Worm (Caenorhabditis elegans) whole organism, young adult: ENCODE measurements around the gene C01G12.16.

ENCODE experiments used
- B0336.3 ChIP-seq: fragments of 200-800 bp; sonication (Bioruptor generic); IDR thresholded peaks from 2 replicates; pipeline ENCODE4 v1.3.6; 2022; ENCODE audit warnings: missing genetic modification characterization, missing compliant biosample characterization
- F23B12.7 ChIP-seq: sonication (generic microtip); optimal IDR thresholded peaks from 2 replicates; lab custom pipeline; 2017; ENCODE audit warnings: missing genetic modification characterization, mild to moderate bottlenecking, missing compliant biosample characterization, antibody characterized with exemption, moderate library complexity; ENCODE audit not compliant: insufficient read depth
- F52B5.7 ChIP-seq: sonication (generic microtip); optimal IDR thresholded peaks from 2 replicates; lab custom pipeline; 2016; ENCODE audit warnings: mild to moderate bottlenecking, missing genetic modification characterization, missing compliant biosample characterization
- F55B11.4 ChIP-seq: sonication (generic microtip); optimal IDR thresholded peaks from 2 replicates; lab custom pipeline; 2016; ENCODE audit warnings: missing compliant biosample characterization, missing genetic modification characterization, borderline replicate concordance; ENCODE audit not compliant: insufficient read depth
- F57A8.1 ChIP-seq: fragments of 200-800 bp; sonication (Bioruptor generic); optimal IDR thresholded peaks from 2 replicates; lab custom pipeline; 2018; ENCODE audit warnings: mild to moderate bottlenecking, missing genetic modification characterization, moderate library complexity, missing compliant biosample characterization
- T07F8.4 ChIP-seq: sonication (generic microtip); optimal IDR thresholded peaks from 2 replicates; lab custom pipeline; 2016; ENCODE audit warnings: mild to moderate bottlenecking, missing genetic modification characterization, moderate library complexity, missing compliant biosample characterization
- Y53F4B.3 ChIP-seq: fragments of 200-800 bp; sonication (Bioruptor generic); IDR thresholded peaks from 2 replicates; pipeline ENCODE4 v1.3.6; 2022; ENCODE audit warnings: missing genetic modification reagents, missing genetic modification characterization, missing compliant biosample characterization
- Y53G8AR.9 ChIP-seq: fragments of 200-800 bp; sonication (Bioruptor generic); conservative IDR thresholded peaks from 2 replicates; pipeline ENCODE4 v1.3.6; 2022; ENCODE audit warnings: missing genetic modification reagents, missing genetic modification characterization, missing compliant biosample characterization
- Y56A3A.18 ChIP-seq: fragments of 200-800 bp; sonication (Bioruptor generic); IDR thresholded peaks from 2 replicates; pipeline ENCODE4 v1.3.6; 2022; ENCODE audit warnings: missing genetic modification reagents, missing genetic modification characterization, missing compliant biosample characterization
- Y67H2A.10 ChIP-seq: fragments of 200-800 bp; sonication (Bioruptor generic); conservative IDR thresholded peaks from 2 replicates; pipeline ENCODE4 v1.3.6; 2022; ENCODE audit warnings: missing genetic modification reagents, missing genetic modification characterization, missing compliant biosample characterization
- ZK185.1 ChIP-seq: sonication (generic microtip); optimal IDR thresholded peaks from 2 replicates; lab custom pipeline; 2016; ENCODE audit warnings: mild to moderate bottlenecking, missing genetic modification characterization, missing compliant biosample characterization; ENCODE audit not compliant: poor library complexity, severe bottlenecking
- akir-1 ChIP-seq: fragments of 200-800 bp; sonication (Bioruptor generic); optimal IDR thresholded peaks from 2 replicates; lab custom pipeline; 2018; ENCODE audit warnings: mild to moderate bottlenecking, missing genetic modification characterization, moderate library complexity, missing compliant biosample characterization
- aptf-3 ChIP-seq: fragments of 200-800 bp; sonication (Bioruptor generic); IDR thresholded peaks from 2 replicates; pipeline ENCODE4 v1.3.6; 2022; ENCODE audit warnings: missing genetic modification characterization, missing compliant biosample characterization
- athp-1 ChIP-seq: sonication (generic microtip); optimal IDR thresholded peaks from 2 replicates; lab custom pipeline; 2017; ENCODE audit warnings: mild to moderate bottlenecking, missing genetic modification characterization, missing compliant biosample characterization
- attf-3 ChIP-seq: fragments of 200-800 bp; sonication (Bioruptor generic); conservative IDR thresholded peaks from 2 replicates; pipeline ENCODE4 v1.3.6; 2022; ENCODE audit warnings: missing genetic modification reagents, missing genetic modification characterization, missing compliant biosample characterization
- bed-1 ChIP-seq: fragments of 200-800 bp; sonication (Bioruptor generic); IDR thresholded peaks from 2 replicates; pipeline ENCODE4 v1.3.6; 2022; ENCODE audit warnings: missing genetic modification reagents, missing genetic modification characterization, missing compliant biosample characterization
- ccch-3 ChIP-seq: fragments of 200-800 bp; sonication (Bioruptor generic); optimal IDR thresholded peaks from 2 replicates; lab custom pipeline; 2018; ENCODE audit warnings: mild to moderate bottlenecking, missing genetic modification characterization, missing compliant biosample characterization
- cebp-1 ChIP-seq, 2 experiments: fragments of 200-800 bp in 1 of 2; sonication (Bioruptor generic) in 1 of 2; sonication (generic microtip) in 1 of 2; IDR thresholded peaks in 1 of 2; optimal IDR thresholded peaks in 1 of 2; 2 replicates each; pipeline versions ENCODE4 v1.3.6 to Lab custom; 2017 to 2022; ENCODE audit warnings: missing compliant biosample characterization in 2 of 2, missing genetic modification characterization in 2 of 2, mild to moderate bottlenecking in 1 of 2, missing genetic modification reagents in 1 of 2, moderate library complexity in 1 of 2
- ceh-27 ChIP-seq: fragments of 200-800 bp; sonication (Bioruptor generic); optimal IDR thresholded peaks from 2 replicates; lab custom pipeline; 2018; ENCODE audit warnings: mild to moderate bottlenecking, missing genetic modification characterization, moderate library complexity, missing compliant biosample characterization
- ceh-40 ChIP-seq: fragments of 200-800 bp; sonication (Bioruptor generic); IDR thresholded peaks from 2 replicates; pipeline ENCODE4 v1.3.6; 2022; ENCODE audit warnings: missing genetic modification characterization, missing compliant biosample characterization
- chd-7 ChIP-seq: sonication (generic microtip); optimal IDR thresholded peaks from 2 replicates; lab custom pipeline; 2016; ENCODE audit warnings: mild to moderate bottlenecking, missing genetic modification characterization, moderate library complexity, missing compliant biosample characterization
- die-1 ChIP-seq: sonication (generic microtip); optimal IDR thresholded peaks from 2 replicates; lab custom pipeline; 2016; ENCODE audit warnings: missing genotype, mild to moderate bottlenecking, missing genetic modification characterization, missing compliant biosample characterization
- efl-1 ChIP-seq: fragments of 150-350 bp; optimal IDR thresholded peaks from 2 replicates; lab custom pipeline; 2014; ENCODE audit warnings: missing biosample characterization, missing genetic modification reagents, missing genetic modification characterization
- egl-18 ChIP-seq: fragments of 200-800 bp; sonication (Bioruptor generic); IDR thresholded peaks from 2 replicates; pipeline ENCODE4 v1.3.6; 2022; ENCODE audit warnings: missing genetic modification reagents, missing genetic modification characterization, missing compliant biosample characterization
- egl-44 ChIP-seq: fragments of 200-800 bp; sonication (Bioruptor generic); IDR thresholded peaks from 2 replicates; pipeline ENCODE4 v1.3.6; 2022; ENCODE audit warnings: missing genetic modification reagents, missing genetic modification characterization, missing compliant biosample characterization
- ekl-4 ChIP-seq: fragments of 200-800 bp; sonication (Bioruptor generic); IDR thresholded peaks from 2 replicates; pipeline ENCODE4 v1.3.6; 2022; ENCODE audit warnings: missing genetic modification reagents, missing genetic modification characterization, missing compliant biosample characterization
- hlh-12 ChIP-seq: sonication (generic microtip); optimal IDR thresholded peaks from 2 replicates; lab custom pipeline; 2016; ENCODE audit warnings: missing genetic modification characterization, missing compliant biosample characterization
- hmg-20 ChIP-seq: fragments of 200-800 bp; sonication (Bioruptor generic); IDR thresholded peaks from 2 replicates; pipeline ENCODE4 v1.3.6; 2022; ENCODE audit warnings: missing genetic modification reagents, missing genetic modification characterization, missing compliant biosample characterization
- hsf-1 ChIP-seq: fragments of 200-800 bp; sonication (Bioruptor generic); IDR thresholded peaks from 2 replicates; pipeline ENCODE4 v1.3.6; 2022; ENCODE audit warnings: missing genetic modification reagents, missing genetic modification characterization, missing compliant biosample characterization
- lag-1 ChIP-seq: fragments of 200-800 bp; sonication (Bioruptor generic); IDR thresholded peaks from 2 replicates; pipeline ENCODE4 v1.3.6; 2022; ENCODE audit warnings: missing genetic modification reagents, missing genetic modification characterization, missing compliant biosample characterization
- lin-26 ChIP-seq: fragments of 200-800 bp; sonication (Bioruptor generic); IDR thresholded peaks from 2 replicates; pipeline ENCODE4 v1.3.6; 2022; ENCODE audit warnings: missing genetic modification reagents, missing genetic modification characterization, missing compliant biosample characterization
- lin-40 ChIP-seq: sonication (generic microtip); optimal IDR thresholded peaks from 2 replicates; lab custom pipeline; 2016; ENCODE audit warnings: missing genetic modification characterization, mild to moderate bottlenecking, missing compliant biosample characterization, missing genotype, missing genetic modification reagents
- lsy-27 ChIP-seq: sonication (generic microtip); optimal IDR thresholded peaks from 2 replicates; lab custom pipeline; 2017; ENCODE audit warnings: missing genetic modification characterization, mild to moderate bottlenecking, missing compliant biosample characterization, antibody characterized with exemption, missing genotype, borderline replicate concordance; ENCODE audit not compliant: insufficient read depth
- madf-10 ChIP-seq: sonication (generic microtip); optimal IDR thresholded peaks from 2 replicates; lab custom pipeline; 2016; ENCODE audit warnings: mild to moderate bottlenecking, missing genetic modification characterization, missing compliant biosample characterization
- madf-3 ChIP-seq: fragments of 200-800 bp; sonication (Bioruptor generic); IDR thresholded peaks from 2 replicates; pipeline ENCODE4 v1.3.6; 2022; ENCODE audit warnings: missing genetic modification reagents, missing genetic modification characterization, missing compliant biosample characterization
- mes-4 ChIP-seq: sonication (generic microtip); optimal IDR thresholded peaks from 2 replicates; lab custom pipeline; 2016; ENCODE audit warnings: missing genotype, missing genetic modification characterization, missing compliant biosample characterization
- nhr-120 ChIP-seq: fragments of 200-800 bp; sonication (Bioruptor generic); IDR thresholded peaks from 2 replicates; pipeline ENCODE4 v1.3.6; 2022; ENCODE audit warnings: missing genetic modification characterization, missing compliant biosample characterization
- nhr-80 ChIP-seq: sonication (generic microtip); optimal IDR thresholded peaks from 2 replicates; lab custom pipeline; 2016; ENCODE audit warnings: missing genetic modification characterization, missing compliant biosample characterization
- pbrm-1 ChIP-seq: fragments of 200-800 bp; sonication (Bioruptor generic); IDR thresholded peaks from 2 replicates; pipeline ENCODE4 v1.3.6; 2022; ENCODE audit warnings: missing genetic modification reagents, missing genetic modification characterization, missing compliant biosample characterization
- pha-4 ChIP-seq: fragments of 150-350 bp; sonication (generic microtip); optimal IDR thresholded peaks from 2 replicates; lab custom pipeline; 2014; ENCODE audit warnings: missing biosample characterization, missing genetic modification reagents, missing genetic modification characterization
- rcor-1 ChIP-seq: fragments of 200-800 bp; sonication (Bioruptor generic); IDR thresholded peaks from 2 replicates; pipeline ENCODE4 v1.3.6; 2022; ENCODE audit warnings: missing genetic modification reagents, missing genetic modification characterization, missing compliant biosample characterization
- repo-1 ChIP-seq: sonication (generic microtip); optimal IDR thresholded peaks from 2 replicates; lab custom pipeline; 2017; ENCODE audit warnings: mild to moderate bottlenecking, missing genetic modification characterization, missing compliant biosample characterization
- xnd-1 ChIP-seq: sonication (generic microtip); optimal IDR thresholded peaks from 2 replicates; lab custom pipeline; 2016; ENCODE audit warnings: missing genotype, missing genetic modification reagents, missing genetic modification characterization, missing compliant biosample characterization
- zfh-2 ChIP-seq: fragments of 200-800 bp; sonication (Bioruptor generic); conservative IDR thresholded peaks from 2 replicates; pipeline ENCODE4 v1.3.6; 2022; ENCODE audit warnings: missing genetic modification reagents, missing genetic modification characterization, missing compliant biosample characterization
- ztf-22 ChIP-seq: fragments of 200-800 bp; sonication (Bioruptor generic); optimal IDR thresholded peaks from 2 replicates; lab custom pipeline; 2018; ENCODE audit warnings: mild to moderate bottlenecking, missing genetic modification characterization, moderate library complexity, missing compliant biosample characterization
- ztf-26 ChIP-seq: sonication (generic microtip); optimal IDR thresholded peaks from 2 replicates; lab custom pipeline; 2017; ENCODE audit warnings: missing genetic modification characterization, missing compliant biosample characterization
- ztf-3 ChIP-seq: fragments of 200-800 bp; sonication (Bioruptor generic); optimal IDR thresholded peaks from 2 replicates; lab custom pipeline; 2018; ENCODE audit warnings: mild to moderate bottlenecking, missing genetic modification characterization, missing compliant biosample characterization
- ztf-6 ChIP-seq: fragments of 200-800 bp; sonication (Bioruptor generic); IDR thresholded peaks from 2 replicates; pipeline ENCODE4 v1.3.6; 2022; ENCODE audit warnings: missing genetic modification reagents, missing genetic modification characterization, missing compliant biosample characterization

The C01G12.16 gene

DNA sequence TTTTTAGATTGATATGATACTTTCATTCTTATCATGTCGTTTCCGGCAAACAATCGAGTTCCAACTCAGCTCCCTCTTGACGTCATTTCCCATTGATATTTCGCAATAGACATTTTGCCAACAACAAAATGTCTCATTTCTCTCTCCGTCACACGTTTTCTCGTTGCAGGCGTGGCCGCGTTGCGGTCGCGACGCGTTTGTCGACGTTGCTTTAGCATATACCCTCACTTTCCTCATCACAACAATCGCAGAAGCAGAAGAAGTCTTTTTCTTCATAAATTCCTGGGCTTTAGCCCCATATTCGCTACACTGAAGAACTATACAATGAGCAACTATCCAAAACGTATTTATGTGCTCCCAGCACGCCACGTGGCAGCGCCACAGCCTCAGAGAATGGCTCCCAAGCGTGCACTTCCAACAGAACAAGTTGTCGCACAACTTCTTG, 32.6 kb downstream of the C01G12.16 start, which contains the start of gene xbp-1 (continued):
- no peak for TF ChIP-seq mes-4
- no peak for TF ChIP-seq hsf-1 (GFP tag; lab: Robert Waterston, UW)
- TF ChIP-seq rcor-1 (GFP tag; lab: Robert Waterston, UW) = peak; percentile 31
- no peak for TF ChIP-seq bed-1 (GFP tag; lab: Robert Waterston, UW)
- no peak for TF ChIP-seq repo-1
- peak; percentile 95 for TF ChIP-seq ztf-22 (GFP tag; lab: Kevin White, UChicago)
- no peak for TF ChIP-seq Y67H2A.10 (GFP tag; lab: Robert Waterston, UW)
- no peak for TF ChIP-seq lag-1
- TF ChIP-seq ccch-3 (GFP tag; lab: Kevin White, UChicago) = no peak
- TF ChIP-seq chd-7 (tag; lab: Kevin White, UChicago) = peak; percentile 77
- TF ChIP-seq ztf-3 (GFP tag; lab: Kevin White, UChicago) = peak; percentile 3
- no peak for TF ChIP-seq aptf-3 (GFP tag; lab: Robert Waterston, UW)
- no peak for TF ChIP-seq Y53F4B.3
- peak; percentile 91 for TF ChIP-seq madf-10
- no peak for TF ChIP-seq Y56A3A.18
- peak; percentile 84 for TF ChIP-seq lin-40
- no peak for TF ChIP-seq nhr-120 (GFP tag; lab: Robert Waterston, UW)
- TF ChIP-seq pha-4 (tag; lab: Kevin White, UChicago) = peak; percentile 94
- peak; percentile 69 for TF ChIP-seq ceh-27 (GFP tag; lab: Kevin White, UChicago)
- TF ChIP-seq lsy-27 (tag; lab: Kevin White, UChicago) = no peak
- TF ChIP-seq B0336.3 (GFP tag; lab: Robert Waterston, UW) = peak; percentile 80
- peak; percentile 70; the same call in 1 of the 2 replicates for TF ChIP-seq egl-44 (GFP tag; lab: Robert Waterston, UW)
- peak; percentile 85 for TF ChIP-seq zfh-2
- TF ChIP-seq madf-3 (GFP tag; lab: Robert Waterston, UW) = peak; percentile 95
- peak; percentile 100 for TF ChIP-seq cebp-1 (GFP tag; IDR thresholded peaks at IDR 0.05; lab: Robert Waterston, UW)
- peak; percentile 100 for TF ChIP-seq cebp-1 (tag; optimal IDR thresholded peaks at IDR 0.05; lab: Kevin White, UChicago)
- peak; percentile 74 for TF ChIP-seq akir-1
- TF ChIP-seq F57A8.1 (GFP tag; lab: Kevin White, UChicago) = no peak
- no peak for TF ChIP-seq F55B11.4 (tag; lab: Kevin White, UChicago)
- TF ChIP-seq F52B5.7 = no peak
- TF ChIP-seq hlh-12 (tag; lab: Kevin White, UChicago) = no peak
- TF ChIP-seq athp-1 (tag; lab: Kevin White, UChicago) = peak; percentile 41
- no peak for TF ChIP-seq die-1
- no peak for TF ChIP-seq hmg-20
- TF ChIP-seq ZK185.1 = peak; percentile 80
- peak; percentile 55; the same call in 1 of the 2 replicates for TF ChIP-seq pbrm-1 (GFP tag; lab: Robert Waterston, UW)
- TF ChIP-seq ceh-40 (GFP tag; lab: Robert Waterston, UW) = no peak
- TF ChIP-seq efl-1 (GFP tag; lab: Kevin White, UChicago) = no peak
- TF ChIP-seq F23B12.7 (tag; lab: Kevin White, UChicago) = peak; percentile 31
- TF ChIP-seq ztf-26 (tag; lab: Kevin White, UChicago) = peak; percentile 44
- TF ChIP-seq lin-26 = no peak
- TF ChIP-seq ekl-4 (GFP tag; lab: Robert Waterston, UW) = peak; percentile 78
- TF ChIP-seq T07F8.4 (tag; lab: Kevin White, UChicago) = no peak
- TF ChIP-seq attf-3 (GFP tag; lab: Robert Waterston, UW) = no peak
- TF ChIP-seq xnd-1 (tag; lab: Kevin White, UChicago) = no peak
- TF ChIP-seq Y53G8AR.9 (GFP tag; lab: Robert Waterston, UW) = 0 out of 2 replicates have a peak, but pooled peaks have one; percentile 56
- 0 out of 2 replicates have a peak, but pooled peaks have one; percentile 23 for TF ChIP-seq egl-18 (GFP tag; lab: Robert Waterston, UW)
- TF ChIP-seq nhr-80 = peak; percentile 100
- TF ChIP-seq ztf-6 (GFP tag; lab: Robert Waterston, UW) = peak; percentile 32; the same call in 1 of the 2 replicates
